Fruit fly (Drosophila melanogaster) whole organism, embryonic: Measurements from ENCODE around the gene raw.
A peak's percentile ranks its signal among the peaks of the same experiment; 100 is the strongest.

Source experiments
- B-H2 ChIP-seq: fragments of 200-800 bp; sonication (Bioruptor generic); optimal IDR thresholded peaks from 2 replicates; lab custom pipeline; 2018; ENCODE audit warnings: missing biosample characterization, mild to moderate bottlenecking, missing genetic modification characterization
- Blimp-1 ChIP-seq: fragments of 200-800 bp; sonication (Bioruptor generic); optimal IDR thresholded peaks from 3 replicates; lab custom pipeline; 2018; ENCODE audit warnings: missing biosample characterization, missing genetic modification characterization, mild to moderate bottlenecking, moderate library complexity, missing genetic modification reagents
- CG10462 ChIP-seq: fragments of 200-800 bp; sonication (Bioruptor generic); optimal IDR thresholded peaks from 2 replicates; lab custom pipeline; 2016; ENCODE audit warnings: missing biosample characterization, missing genetic modification characterization
- CG11696 ChIP-seq: fragments of 200-800 bp; sonication (Bioruptor generic); IDR thresholded peaks from 2 replicates; pipeline ENCODE4 v1.3.6; 2022; ENCODE audit warnings: missing biosample characterization, missing genetic modification characterization
- CG13624 ChIP-seq: fragments of 200-800 bp; sonication (Bioruptor generic); optimal IDR thresholded peaks from 2 replicates; lab custom pipeline; 2016; ENCODE audit warnings: missing biosample characterization, missing genetic modification characterization
- CG4360 ChIP-seq: fragments of 200-800 bp; sonication (Bioruptor generic); IDR thresholded peaks from 2 replicates; pipeline ENCODE4 v1.3.6; 2022; ENCODE audit warnings: missing biosample characterization, missing genetic modification characterization
- CG8281 ChIP-seq: fragments of 200-800 bp; sonication (Bioruptor generic); optimal IDR thresholded peaks from 2 replicates; lab custom pipeline; 2018; ENCODE audit warnings: missing biosample characterization, mild to moderate bottlenecking, missing genetic modification characterization, moderate library complexity
- CG8478 ChIP-seq: fragments of >200 bp; optimal IDR thresholded peaks from 2 replicates; lab custom pipeline; 2018
- CG9727 ChIP-seq: fragments of 200-800 bp; sonication (Bioruptor generic); optimal IDR thresholded peaks from 3 replicates; lab custom pipeline; 2017; ENCODE audit warnings: missing biosample characterization, mild to moderate bottlenecking, missing genetic modification characterization
- Doc3 ChIP-seq: fragments of 200-800 bp; sonication (Bioruptor generic); IDR thresholded peaks from 3 replicates; pipeline ENCODE4 v1.3.6; 2022; ENCODE audit warnings: missing biosample characterization, missing genetic modification characterization; ENCODE audit not compliant: partially characterized antibody
- Dp ChIP-seq: fragments of 200-800 bp; sonication (Bioruptor generic); optimal IDR thresholded peaks from 2 replicates; lab custom pipeline; 2018; ENCODE audit warnings: missing biosample characterization, mild to moderate bottlenecking, missing genetic modification characterization, moderate library complexity
- Fer3 ChIP-seq: fragments of 200-800 bp; sonication (Bioruptor generic); optimal IDR thresholded peaks from 2 replicates; lab custom pipeline; 2018; ENCODE audit warnings: missing biosample characterization, mild to moderate bottlenecking, missing genetic modification characterization, moderate library complexity
- Hey ChIP-seq: fragments of 200-800 bp; sonication (Bioruptor generic); optimal IDR thresholded peaks from 3 replicates; lab custom pipeline; 2018; ENCODE audit warnings: missing biosample characterization, mild to moderate bottlenecking, missing genetic modification characterization
- Hmx ChIP-seq: fragments of 200-800 bp; sonication (Bioruptor generic); optimal IDR thresholded peaks from 2 replicates; lab custom pipeline; 2016; ENCODE audit warnings: missing biosample characterization, missing genetic modification characterization
- Jarid2 ChIP-seq: fragments of 200-800 bp; sonication (Bioruptor generic); optimal IDR thresholded peaks from 3 replicates; lab custom pipeline; 2017; ENCODE audit warnings: mild to moderate bottlenecking, missing biosample characterization, missing genetic modification reagents, missing genetic modification characterization
- Med ChIP-seq: fragments of 200-800 bp; sonication (Bioruptor generic); peaks from one replicate; lab custom pipeline; 2016; ENCODE audit warnings: missing biosample characterization, missing genetic modification characterization, mild to moderate bottlenecking, inconsistent platforms, moderate library complexity
- Pdp1 ChIP-seq, 2 experiments: fragments of 200-800 bp; sonication (Bioruptor generic); optimal IDR thresholded peaks; 3 replicates each; lab custom pipeline; 2016; ENCODE audit warnings: missing biosample characterization in 2 of 2, missing genetic modification characterization in 2 of 2, mild to moderate bottlenecking in 1 of 2, moderate library complexity in 1 of 2
- Vsx1 ChIP-seq: fragments of 200-800 bp; sonication (Bioruptor generic); optimal IDR thresholded peaks from 2 replicates; lab custom pipeline; 2017; ENCODE audit warnings: missing biosample characterization, mild to moderate bottlenecking, missing genetic modification characterization, missing genetic modification reagents
- cad ChIP-seq: fragments of >200 bp; optimal IDR thresholded peaks from 2 replicates; lab custom pipeline; 2017; ENCODE audit warnings: missing biosample characterization, missing genetic modification characterization
- cato ChIP-seq: fragments of 200-800 bp; sonication (Bioruptor generic); optimal IDR thresholded peaks from 2 replicates; lab custom pipeline; 2016; ENCODE audit warnings: missing biosample characterization, missing genetic modification characterization, borderline replicate concordance
- chinmo ChIP-seq: fragments of 200-800 bp; sonication (Bioruptor generic); IDR thresholded peaks from 4 replicates; pipeline ENCODE4 v1.3.6; 2022; ENCODE audit warnings: missing biosample characterization, missing genetic modification characterization; ENCODE audit not compliant: partially characterized antibody
- disco-r ChIP-seq: fragments of 200-800 bp; sonication (Bioruptor generic); optimal IDR thresholded peaks from 2 replicates; lab custom pipeline; 2016; ENCODE audit warnings: missing biosample characterization, missing genetic modification characterization
- dysf ChIP-seq: fragments of 200-800 bp; sonication (Bioruptor generic); IDR thresholded peaks from 3 replicates; pipeline ENCODE4 v1.3.6; 2022; ENCODE audit warnings: missing biosample characterization, missing genetic modification characterization
- eve ChIP-seq, 2 experiments: fragments of >200 bp; optimal IDR thresholded peaks; 2 replicates each; lab custom pipeline; 2017; ENCODE audit warnings: missing biosample characterization in 2 of 2, missing genetic modification characterization in 2 of 2
- exex ChIP-seq: fragments of 200-800 bp; sonication (Bioruptor generic); optimal IDR thresholded peaks from 4 replicates; lab custom pipeline; 2018; ENCODE audit warnings: missing biosample characterization, mild to moderate bottlenecking, missing genetic modification characterization, moderate library complexity
- ftz-f1 ChIP-seq: fragments of 200-800 bp; sonication (Bioruptor generic); optimal IDR thresholded peaks from 2 replicates; lab custom pipeline; 2016; ENCODE audit warnings: missing biosample characterization, missing genetic modification characterization
- her ChIP-seq: fragments of 200-800 bp; sonication (Bioruptor generic); optimal IDR thresholded peaks from 2 replicates; lab custom pipeline; 2016; ENCODE audit warnings: missing biosample characterization, missing genetic modification characterization
- hkb ChIP-seq, 2 experiments: fragments of 200-800 bp in 1 of 2; fragments of >200 bp in 1 of 2; sonication (Bioruptor generic) in 1 of 2; IDR thresholded peaks in 1 of 2; optimal IDR thresholded peaks in 1 of 2; 2 replicates each; pipeline versions ENCODE4 v1.3.6 to Lab custom; 2017 to 2022; ENCODE audit warnings: missing biosample characterization in 1 of 2, missing genetic modification characterization in 1 of 2
- inv ChIP-seq: fragments of 200-800 bp; sonication (Bioruptor generic); IDR thresholded peaks from 2 replicates; pipeline ENCODE4 v1.3.6; 2022; ENCODE audit warnings: missing biosample characterization, missing genetic modification characterization; ENCODE audit not compliant: partially characterized antibody
- kah ChIP-seq: fragments of 200-800 bp; sonication (Bioruptor generic); optimal IDR thresholded peaks from 2 replicates; lab custom pipeline; 2018; ENCODE audit warnings: missing biosample characterization, mild to moderate bottlenecking, missing genetic modification characterization
- lbe ChIP-seq: fragments of 200-800 bp; sonication (Bioruptor generic); optimal IDR thresholded peaks from 2 replicates; lab custom pipeline; 2016; ENCODE audit warnings: missing biosample characterization, mild to moderate bottlenecking, missing genetic modification characterization
- mam ChIP-seq: fragments of 200-800 bp; sonication (Bioruptor generic); optimal IDR thresholded peaks from 3 replicates; lab custom pipeline; 2016; ENCODE audit warnings: missing biosample characterization, missing genetic modification characterization
- nerfin-2 ChIP-seq: fragments of 200-800 bp; sonication (Bioruptor generic); IDR thresholded peaks from 2 replicates; pipeline ENCODE4 v1.3.6; 2022; ENCODE audit warnings: missing biosample characterization, missing genetic modification characterization; ENCODE audit not compliant: partially characterized antibody
- nom ChIP-seq: fragments of 200-800 bp; sonication (Bioruptor generic); optimal IDR thresholded peaks from 2 replicates; lab custom pipeline; 2017; ENCODE audit warnings: missing biosample characterization, missing genetic modification characterization, mild to moderate bottlenecking, moderate library complexity, missing genetic modification reagents
- odd ChIP-seq: fragments of 200-800 bp; sonication (Bioruptor generic); optimal IDR thresholded peaks from 2 replicates; lab custom pipeline; 2017; ENCODE audit warnings: missing biosample characterization, mild to moderate bottlenecking, missing genetic modification characterization
- sd ChIP-seq: fragments of 200-800 bp; sonication (Bioruptor generic); optimal IDR thresholded peaks from 3 replicates; lab custom pipeline; 2018; ENCODE audit warnings: missing biosample characterization, mild to moderate bottlenecking, missing genetic modification characterization, moderate library complexity
- sens ChIP-seq: fragments of 200-800 bp; sonication (Bioruptor generic); peaks from one replicate; lab custom pipeline; 2016; ENCODE audit warnings: missing biosample characterization, missing genetic modification characterization
- slbo ChIP-seq: fragments of 200-800 bp; sonication (Bioruptor generic); IDR thresholded peaks from 2 replicates; pipeline ENCODE4 v1.3.6; 2022; ENCODE audit warnings: missing biosample characterization, missing genetic modification characterization
- stwl ChIP-seq: fragments of 200-800 bp; sonication (Bioruptor generic); optimal IDR thresholded peaks from 3 replicates; lab custom pipeline; 2018; ENCODE audit warnings: missing biosample characterization, mild to moderate bottlenecking, missing genetic modification characterization, moderate library complexity
- tll ChIP-seq, 2 experiments: fragments of 200-800 bp in 1 of 2; fragments of >200 bp in 1 of 2; sonication (Bioruptor generic) in 1 of 2; optimal IDR thresholded peaks; 2 replicates each; lab custom pipeline; 2017 to 2019; ENCODE audit warnings: missing biosample characterization in 2 of 2, missing genetic modification characterization in 2 of 2, mild to moderate bottlenecking in 1 of 2, moderate library complexity in 1 of 2
- tna ChIP-seq: fragments of 200-800 bp; sonication (Bioruptor generic); IDR thresholded peaks from 2 replicates; pipeline ENCODE4 v1.3.6; 2022; ENCODE audit warnings: missing biosample characterization, missing genetic modification characterization; ENCODE audit not compliant: partially characterized antibody
- z ChIP-seq: fragments of 200-800 bp; sonication (Bioruptor generic); IDR thresholded peaks from 3 replicates; pipeline ENCODE4 v1.3.6; 2022; ENCODE audit warnings: missing biosample characterization, missing genetic modification characterization
- zfh2 ChIP-seq: fragments of 200-800 bp; sonication (Bioruptor generic); optimal IDR thresholded peaks from 2 replicates; lab custom pipeline; 2016; ENCODE audit warnings: missing biosample characterization, missing genetic modification characterization

The raw gene

DNA sequence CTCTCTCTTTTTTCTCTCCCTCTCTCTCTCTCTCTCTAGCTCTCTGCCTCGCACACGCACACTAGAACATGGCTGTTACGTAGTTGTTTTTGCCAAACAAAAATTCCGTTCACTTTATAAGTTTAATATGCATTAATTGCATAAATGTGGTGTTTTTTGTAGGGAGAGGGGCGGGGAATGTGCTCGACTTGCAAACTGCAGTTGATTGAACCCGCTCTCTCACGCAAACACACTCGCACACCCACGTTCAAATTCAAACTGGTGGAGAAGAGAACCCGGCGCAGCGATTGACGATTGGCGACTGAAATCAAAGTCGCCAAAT, 31.4 kb downstream of the raw start (continued):
- no peak for TF ChIP-seq her (GFP tag; lab: Kevin White, UChicago)
- TF ChIP-seq inv (GFP tag; lab: Robert Waterston, UW): no peak
- TF ChIP-seq CG8478 (lab: Kevin White, UChicago): no peak
- TF ChIP-seq z (GFP tag; lab: Robert Waterston, UW): peak; percentile 57; the same call in 1 of the 3 replicates
- TF ChIP-seq Dp (GFP tag; lab: Kevin White, UChicago): no peak
- TF ChIP-seq cato (GFP tag; lab: Kevin White, UChicago): no peak
- TF ChIP-seq nom: peak; percentile 38
- TF ChIP-seq Hey (tag; lab: Kevin White, UChicago): no peak
- no peak for TF ChIP-seq Vsx1 (GFP tag; lab: Kevin White, UChicago)
- TF ChIP-seq CG13624 (GFP tag; lab: Kevin White, UChicago): no peak
- peak; percentile 32 for TF ChIP-seq sd (tag; lab: Kevin White, UChicago)
- TF ChIP-seq mam: no peak

DNA sequence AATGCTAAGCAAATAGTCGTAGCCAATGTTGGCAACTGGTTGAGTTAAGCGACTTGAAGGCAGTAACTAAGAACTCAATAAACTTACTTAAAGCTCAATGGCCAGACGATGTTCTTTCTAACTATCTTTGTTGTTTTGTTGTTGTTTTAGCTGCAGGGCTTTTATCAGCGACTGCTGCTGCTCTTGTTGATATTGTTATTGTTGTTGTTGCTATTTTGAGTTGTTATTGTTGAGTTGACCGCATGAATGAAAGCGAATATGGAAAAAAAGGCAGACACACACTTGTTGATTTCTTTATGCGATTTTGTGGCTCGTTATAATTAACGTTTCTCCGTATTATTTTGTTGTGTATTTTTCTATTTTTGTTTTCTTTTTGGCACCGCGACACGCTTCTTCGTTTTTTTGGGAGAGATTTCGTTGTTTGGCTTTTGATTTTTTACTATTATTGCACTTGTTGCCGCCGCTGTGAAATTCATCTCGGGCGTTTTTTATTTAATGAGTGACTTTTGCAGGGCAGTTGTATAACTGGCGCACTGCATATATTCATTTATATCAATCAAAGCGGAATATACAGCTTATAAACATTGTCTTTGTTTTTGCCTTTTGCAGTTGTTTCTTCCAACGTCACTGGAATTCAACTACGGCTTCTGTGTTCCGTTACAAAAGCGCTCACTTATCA, 31.9 kb downstream of the raw start:
- TF ChIP-seq odd (no peak), chinmo (GFP tag; lab: Robert Waterston, UW) (peak; percentile 60; the same call in 1 of the 4 replicates), sens (peak; percentile 64), B-H2 (GFP tag; lab: Kevin White, UChicago) (peak; percentile 21), eve (GFP tag; optimal IDR thresholded peaks at IDR 0.05; lab: Kevin White, UChicago) (peak in 1 of 2 experiments; percentile 70), CG9727 (GFP tag; lab: Kevin White, UChicago) (no peak), kah (GFP tag; lab: Kevin White, UChicago) (peak; percentile 21), Jarid2 (GFP tag; lab: Kevin White, UChicago) (peak; percentile 9), CG11696 (GFP tag; lab: Robert Waterston, UW) (no peak), zfh2 (no peak), tll (GFP tag; optimal IDR thresholded peaks at IDR 0.05; lab: Kevin White, UChicago) (no peak), cad (no peak), Blimp-1 (GFP tag; lab: Kevin White, UChicago) (peak; percentile 9), Doc3 (no peak), CG10462 (GFP tag; lab: Kevin White, UChicago) (no peak), lbe (peak; percentile 21), stwl (no peak), CG4360 (GFP tag; lab: Robert Waterston, UW) (0 out of 2 replicates have a peak, but pooled peaks have one; percentile 23), CG8281 (tag; lab: Kevin White, UChicago) (peak; percentile 84), tna (GFP tag; lab: Robert Waterston, UW) (0 out of 2 replicates have a peak, but pooled peaks have one; percentile 22), z (GFP tag; lab: Robert Waterston, UW) (peak; percentile 54; the same call in 2 of the 3 replicates), hkb (optimal IDR thresholded peaks at IDR 0.05; lab: Kevin White, UChicago) (no peak), hkb (GFP tag; IDR thresholded peaks at IDR 0.05; lab: Robert Waterston, UW) (0 out of 2 replicates have a peak, but pooled peaks have one; percentile 21), nerfin-2 (GFP tag; lab: Robert Waterston, UW) (no peak)

DNA sequence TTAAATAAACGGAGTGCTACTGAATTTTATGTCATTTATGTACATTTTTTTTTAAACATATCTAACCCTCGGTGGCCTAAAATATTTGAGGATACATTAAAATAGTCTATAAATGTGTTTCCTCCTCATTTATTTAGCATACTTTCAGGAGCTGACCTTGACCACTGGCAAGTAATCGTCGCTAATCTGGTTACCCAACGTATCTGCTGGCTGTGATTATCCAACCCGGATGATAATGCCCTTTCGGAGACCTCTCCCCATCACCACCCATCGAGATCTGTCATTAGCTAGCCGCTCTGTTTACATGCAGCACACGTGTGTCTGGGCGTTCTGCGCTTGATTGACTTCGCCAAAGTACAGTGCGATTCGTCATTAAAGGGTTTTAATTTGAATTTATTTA, 32.9 kb downstream of the raw start:
- TF ChIP-seq Med (GFP tag; lab: Kevin White, UChicago): peak; percentile 49
- TF ChIP-seq sens: peak; percentile 27
- TF ChIP-seq ftz-f1 (GFP tag; lab: Kevin White, UChicago): peak; percentile 38
- no peak for TF ChIP-seq Fer3 (tag; lab: Kevin White, UChicago)
- TF ChIP-seq exex: no peak
- TF ChIP-seq Hmx (GFP tag; lab: Kevin White, UChicago): no peak
- no peak for TF ChIP-seq disco-r
- peak in 1 of 2 experiments; percentile 84 for TF ChIP-seq Pdp1 (GFP tag; optimal IDR thresholded peaks at IDR 0.05; lab: Kevin White, UChicago)
- no peak for TF ChIP-seq dysf (GFP tag; lab: Robert Waterston, UW)
- TF ChIP-seq cato (GFP tag; lab: Kevin White, UChicago): no peak
- TF ChIP-seq slbo (GFP tag; lab: Robert Waterston, UW): 0 out of 2 replicates have a peak, but pooled peaks have one; percentile 5
